Worm (Caenorhabditis elegans): ENCODE data around the gene nhr-114.

nhr-114 gene

ce11 chrV:4192688-4193471, 5.9 kb downstream of the nhr-114 start:
- peak; percentile 16 for TF ChIP-seq mes-2 (tag; optimal IDR thresholded peaks at IDR 0.05; ENCODE audit: poor library complexity, severe bottlenecking)
- peak; percentile 8 for TF ChIP-seq mxl-3 (GFP tag; optimal IDR thresholded peaks at IDR 0.05)
- peak; percentile 43; the same call in 1 of the 2 replicates for TF ChIP-seq ceh-20 (GFP tag; IDR thresholded peaks at IDR 0.05)
- peak; percentile 3 for TF ChIP-seq nhr-28 (tag; optimal IDR thresholded peaks at IDR 0.05)
- TF ChIP-seq nhr-102 (tag; optimal IDR thresholded peaks at IDR 0.05) = no peak
- TF ChIP-seq dmd-8 (GFP tag; IDR thresholded peaks at IDR 0.05) = no peak
- TF ChIP-seq aha-1 (tag) = peak; percentile 67
- TF ChIP-seq dmd-6 (GFP tag; IDR thresholded peaks at IDR 0.05) = peak; percentile 35; the same call in 1 of the 2 replicates
- no peak for TF ChIP-seq madf-5 (GFP tag; IDR thresholded peaks at IDR 0.05)
- TF ChIP-seq hif-1 (tag; optimal IDR thresholded peaks at IDR 0.05) = no peak

- TF ChIP-seq nhr-48 (tag; optimal IDR thresholded peaks at IDR 0.05) = peak; percentile 56
- TF ChIP-seq nhr-102 (tag; optimal IDR thresholded peaks at IDR 0.05) = peak; percentile 75
- no peak for TF ChIP-seq F26F4.8 (GFP tag; conservative IDR thresholded peaks at IDR 0.05)
- TF ChIP-seq dpl-1 (GFP tag; optimal IDR thresholded peaks at IDR 0.05) = peak; percentile 72
- TF ChIP-seq snpc-1.2 (GFP tag; IDR thresholded peaks at IDR 0.05) = no peak
- peak; percentile 90 for TF ChIP-seq mep-1 (tag; optimal IDR thresholded peaks at IDR 0.05)
- TF ChIP-seq ceh-62 (tag; optimal IDR thresholded peaks at IDR 0.05) = no peak
- TF ChIP-seq cey-2 (tag; optimal IDR thresholded peaks at IDR 0.05; ENCODE audit: borderline replicate concordance, insufficient read depth) = no peak
- TF ChIP-seq daf-8 (GFP tag; IDR thresholded peaks at IDR 0.05) = no peak
- TF ChIP-seq ceh-20 (GFP tag; IDR thresholded peaks at IDR 0.05) = 0 out of 2 replicates have a peak, but pooled peaks have one; percentile 39
- TF ChIP-seq spr-1 (tag; optimal IDR thresholded peaks at IDR 0.05) = peak; percentile 32
- 0 out of 2 replicates have a peak, but pooled peaks have one; percentile 55 for TF ChIP-seq pha-4 (GFP tag; IDR thresholded peaks at IDR 0.05)
- TF ChIP-seq pha-4 (tag; optimal IDR thresholded peaks at IDR 0.05) = no peak
- TF ChIP-seq nhr-6 (tag; optimal IDR thresholded peaks at IDR 0.05) = no peak
- peak; percentile 66 for TF ChIP-seq lin-13 (GFP tag; optimal IDR thresholded peaks at IDR 0.05)
- TF ChIP-seq nhr-237 (tag; optimal IDR thresholded peaks at IDR 0.05) = no peak
- peak; percentile 55 for TF ChIP-seq nhr-28 (tag; optimal IDR thresholded peaks at IDR 0.05)
- TF ChIP-seq dmd-6 (GFP tag; IDR thresholded peaks at IDR 0.05) = peak; percentile 71
- TF ChIP-seq attf-4 (tag; optimal IDR thresholded peaks at IDR 0.05) = no peak
- TF ChIP-seq zfp-3 (GFP tag; conservative IDR thresholded peaks at IDR 0.05) = no peak
- no peak for TF ChIP-seq nhr-111 (GFP tag; optimal IDR thresholded peaks at IDR 0.05)
- TF ChIP-seq zip-2 (tag; optimal IDR thresholded peaks at IDR 0.05) = no peak
- TF ChIP-seq Y48G9A.11 (GFP tag; IDR thresholded peaks at IDR 0.05) = no peak
- TF ChIP-seq ceh-28 (tag; optimal IDR thresholded peaks at IDR 0.05) = peak; percentile 73
- no peak for TF ChIP-seq sdz-12 (GFP tag; optimal IDR thresholded peaks at IDR 0.05)
- no peak for TF ChIP-seq Y75B8A.6 (GFP tag; IDR thresholded peaks at IDR 0.05)
- TF ChIP-seq snpc-4 (tag; optimal IDR thresholded peaks at IDR 0.05) = no peak
- peak in 1 of 2 experiments; percentile 66 for TF ChIP-seq hif-1 (tag; optimal IDR thresholded peaks at IDR 0.05)
- TF ChIP-seq duxl-1 (tag; optimal IDR thresholded peaks at IDR 0.05; ENCODE audit: poor library complexity) = peak; percentile 60
- TF ChIP-seq dmd-8 (GFP tag; IDR thresholded peaks at IDR 0.05) = no peak
- TF ChIP-seq egl-27 (tag; optimal IDR thresholded peaks at IDR 0.05) = no peak
- no peak for TF ChIP-seq ceh-32 (tag; optimal IDR thresholded peaks at IDR 0.05; ENCODE audit: poor library complexity)
- no peak for TF ChIP-seq ztf-11 (tag; optimal IDR thresholded peaks at IDR 0.05)
- TF ChIP-seq ZK337.2 (GFP tag; IDR thresholded peaks at IDR 0.05) = no peak
- TF ChIP-seq set-16 (GFP tag; IDR thresholded peaks at IDR 0.05) = peak; percentile 31; the same call in 1 of the 2 replicates
- TF ChIP-seq Y105C5A.15 (GFP tag; IDR thresholded peaks at IDR 0.05) = no peak
- peak in 1 of 2 experiments; percentile 99 for TF ChIP-seq unc-62 (GFP tag; optimal IDR thresholded peaks at IDR 0.05 in 1 of 2)
- TF ChIP-seq unc-62 (tag; optimal IDR thresholded peaks at IDR 0.05) = no peak
- TF ChIP-seq fos-1 (tag; optimal IDR thresholded peaks at IDR 0.05) = no peak
- no peak for TF ChIP-seq mdl-1 (tag; optimal IDR thresholded peaks at IDR 0.05)
- TF ChIP-seq mxl-3 (GFP tag; optimal IDR thresholded peaks at IDR 0.05) = peak; percentile 81
- no peak for TF ChIP-seq lir-3 (tag; optimal IDR thresholded peaks at IDR 0.05)
- TF ChIP-seq lin-38 (GFP tag; IDR thresholded peaks at IDR 0.05) = peak; percentile 80
Observed at ce11 chrV:4194587-4195211, 7.7 kb downstream of the nhr-114 start, which contains the start of gene Y45G5AM.9. Gene Y45G5AM.9, minus strand, starts transcription at chrV:4194637.
